Fruit fly (Drosophila melanogaster) whole organism, wandering third instar larva: ENCODE data around the gene Sry-beta.

ENCODE experiments used
- Abd-B ChIP-seq: fragments of >200 bp; optimal IDR thresholded peaks from 2 replicates; lab custom pipeline; 2017; ENCODE audit warnings: missing biosample characterization, missing genetic modification characterization
- CG9705 ChIP-seq: fragments of 200-800 bp; sonication (Bioruptor generic); optimal IDR thresholded peaks from 2 replicates; lab custom pipeline; 2018; ENCODE audit warnings: missing biosample characterization, mild to moderate bottlenecking, missing genetic modification characterization
- Dfd ChIP-seq: fragments of >200 bp; optimal IDR thresholded peaks from 2 replicates; lab custom pipeline; 2017; ENCODE audit warnings: missing biosample characterization, missing genetic modification characterization
- Dif ChIP-seq: fragments of 200-275, 200-300 bp; sonication (Bioruptor generic); optimal IDR thresholded peaks from 2 replicates; lab custom pipeline; 2018; ENCODE audit warnings: missing biosample characterization, missing genetic modification characterization; ENCODE audit not compliant: partially characterized antibody
- GATAd ChIP-seq: sonication (Bioruptor generic); optimal IDR thresholded peaks from 2 replicates; lab custom pipeline; 2016; ENCODE audit warnings: missing biosample characterization, missing genetic modification characterization
- Hnf4 ChIP-seq: fragments of 200-800 bp; sonication (Bioruptor generic); optimal IDR thresholded peaks from 2 replicates; lab custom pipeline; 2016; ENCODE audit warnings: missing biosample characterization, mild to moderate bottlenecking, missing genetic modification characterization
- Hr78 ChIP-seq: fragments of >200 bp; optimal IDR thresholded peaks from 2 replicates; lab custom pipeline; 2017; ENCODE audit warnings: missing biosample characterization, missing genetic modification characterization
- Hr83 ChIP-seq: fragments of 200-300 bp; sonication (Bioruptor generic); optimal IDR thresholded peaks from 2 replicates; lab custom pipeline; 2016; ENCODE audit warnings: missing biosample characterization, mild to moderate bottlenecking, missing genetic modification characterization, moderate library complexity; ENCODE audit not compliant: poor library complexity, severe bottlenecking
- Jra ChIP-seq: sonication (Bioruptor generic); optimal IDR thresholded peaks from 2 replicates; lab custom pipeline; 2016; ENCODE audit warnings: missing biosample characterization, missing genetic modification characterization
- Mio ChIP-seq: sonication (Bioruptor generic); optimal IDR thresholded peaks from 2 replicates; lab custom pipeline; 2016; ENCODE audit warnings: missing biosample characterization, missing genetic modification characterization
- Myc ChIP-seq: fragments of >200 bp; optimal IDR thresholded peaks from 2 replicates; lab custom pipeline; 2017
- N ChIP-seq: fragments of >200 bp; optimal IDR thresholded peaks from 2 replicates; lab custom pipeline; 2018; ENCODE audit warnings: missing biosample characterization, missing external identifiers, missing genetic modification characterization
- OdsH ChIP-seq: fragments of 200-800 bp; sonication (Bioruptor generic); optimal IDR thresholded peaks from 2 replicates; lab custom pipeline; 2016; ENCODE audit warnings: missing biosample characterization, mild to moderate bottlenecking, missing genetic modification characterization
- Rel ChIP-seq, 2 experiments: fragments of 200-800 bp; sonication (Bioruptor generic) in 1 of 2; optimal IDR thresholded peaks; 2 replicates in 1 of 2; 3 replicates in 1 of 2; lab custom pipeline; 2016 to 2019; ENCODE audit warnings: mild to moderate bottlenecking in 2 of 2, missing biosample characterization in 2 of 2, missing genetic modification characterization in 2 of 2, moderate library complexity in 1 of 2
- Vsx2 ChIP-seq: fragments of 200-300, 225-300 bp; sonication (Bioruptor generic); optimal IDR thresholded peaks from 2 replicates; lab custom pipeline; 2018; ENCODE audit warnings: missing biosample characterization, missing genetic modification characterization; ENCODE audit not compliant: partially characterized antibody
- br ChIP-seq: fragments of 200-800 bp; sonication (Bioruptor generic); optimal IDR thresholded peaks from 2 replicates; lab custom pipeline; 2016; ENCODE audit warnings: missing biosample characterization, missing genetic modification characterization
- brk ChIP-seq: fragments of 200-800 bp; sonication (Bioruptor generic); optimal IDR thresholded peaks from 2 replicates; lab custom pipeline; 2016; ENCODE audit warnings: missing biosample characterization, mild to moderate bottlenecking, missing genetic modification characterization
- dl ChIP-seq, 2 experiments: fragments of 175-275, 200-275 bp in 1 of 2; fragments of 200-275 bp in 1 of 2; sonication (Bioruptor generic); optimal IDR thresholded peaks; lab custom pipeline; 2018; ENCODE audit warnings: mild to moderate bottlenecking in 2 of 2, missing biosample characterization in 2 of 2, missing genetic modification characterization in 2 of 2, moderate library complexity in 2 of 2; ENCODE audit not compliant: partially characterized antibody in 2 of 2, insufficient read depth in 1 of 2
- ey ChIP-seq: fragments of 200-800 bp; sonication (Bioruptor generic); optimal IDR thresholded peaks from 2 replicates; lab custom pipeline; 2016; ENCODE audit warnings: missing biosample characterization, missing genetic modification characterization
- foxo ChIP-seq, 2 experiments: fragments of 200-800 bp; sonication (Bioruptor generic); optimal IDR thresholded peaks; 2 replicates in 1 of 2; 3 replicates in 1 of 2; lab custom pipeline; 2016 to 2017; ENCODE audit warnings: missing biosample characterization in 2 of 2, missing genetic modification characterization in 2 of 2
- fru ChIP-seq: fragments of 200-800 bp; sonication (Bioruptor generic); optimal IDR thresholded peaks from 3 replicates; lab custom pipeline; 2016; ENCODE audit warnings: missing biosample characterization, mild to moderate bottlenecking, missing genetic modification characterization
- h ChIP-seq: fragments of 200-800 bp; sonication (Bioruptor generic); optimal IDR thresholded peaks from 3 replicates; lab custom pipeline; 2016; ENCODE audit warnings: missing biosample characterization, mild to moderate bottlenecking, missing genetic modification characterization
- jim ChIP-seq: fragments of 175-275, 200-325 bp; sonication (Bioruptor generic); optimal IDR thresholded peaks from 2 replicates; lab custom pipeline; 2016; ENCODE audit warnings: missing biosample characterization, mild to moderate bottlenecking, missing genetic modification characterization
- psq ChIP-seq: fragments of 200-800 bp; sonication (Bioruptor generic); optimal IDR thresholded peaks from 3 replicates; lab custom pipeline; 2017; ENCODE audit warnings: missing biosample characterization, mild to moderate bottlenecking, missing genetic modification characterization, moderate library complexity
- rgr ChIP-seq: fragments of 200-800 bp; sonication (Bioruptor generic); optimal IDR thresholded peaks from 3 replicates; lab custom pipeline; 2016; ENCODE audit warnings: missing biosample characterization, mild to moderate bottlenecking, missing genetic modification characterization
- sage ChIP-seq: fragments of 200-800 bp; sonication (Bioruptor generic); optimal IDR thresholded peaks from 2 replicates; lab custom pipeline; 2016; ENCODE audit warnings: missing biosample characterization, mild to moderate bottlenecking, missing genetic modification characterization
- sv ChIP-seq: fragments of 200-800 bp; sonication (Bioruptor generic); optimal IDR thresholded peaks from 3 replicates; lab custom pipeline; 2016; ENCODE audit warnings: missing biosample characterization, missing genetic modification characterization
- tai ChIP-seq: sonication (Bioruptor generic); optimal IDR thresholded peaks from 2 replicates; lab custom pipeline; 2016; ENCODE audit warnings: missing biosample characterization, missing genetic modification characterization
- usp ChIP-seq: fragments of >200 bp; optimal IDR thresholded peaks from 2 replicates; lab custom pipeline; 2017; ENCODE audit warnings: missing biosample characterization, missing genetic modification characterization
- woc ChIP-seq: sonication (Bioruptor generic); optimal IDR thresholded peaks from 2 replicates; lab custom pipeline; 2016; ENCODE audit warnings: missing biosample characterization, mild to moderate bottlenecking, missing genetic modification characterization

Sry-beta gene

dm6 chr3R:30005332-30005979 is 34.1 kb upstream of the Sry-beta start:
- TF ChIP-seq foxo (GFP tag; optimal IDR thresholded peaks at IDR 0.05; lab: Kevin White, UChicago) (peak in 1 of 2 experiments; percentile 2), Dif (GFP tag; lab: Kevin White, UChicago) (no peak)

- TF ChIP-seq Myc (lab: Kevin White, UChicago) = no peak
- no peak for TF ChIP-seq dl (GFP tag; optimal IDR thresholded peaks at IDR 0.05; lab: Kevin White, UChicago; ENCODE audit: insufficient read depth in 1 of 2, partially characterized antibody in 2 of 2)
- TF ChIP-seq sv (GFP tag; lab: Kevin White, UChicago) = no peak
- no peak for TF ChIP-seq woc (GFP tag; lab: Kevin White, UChicago)
- TF ChIP-seq brk (GFP tag; lab: Kevin White, UChicago) = no peak
- TF ChIP-seq usp (GFP tag; lab: Kevin White, UChicago) = no peak
- no peak for TF ChIP-seq Rel (GFP tag; optimal IDR thresholded peaks at IDR 0.05; lab: Kevin White, UChicago)
- no peak for TF ChIP-seq Rel (tag; optimal IDR thresholded peaks at IDR 0.05; lab: Kevin White, UChicago)
- no peak for TF ChIP-seq Abd-B (GFP tag; lab: Kevin White, UChicago)
- TF ChIP-seq foxo (GFP tag; optimal IDR thresholded peaks at IDR 0.05; lab: Kevin White, UChicago) = no peak
- no peak for TF ChIP-seq jim
- TF ChIP-seq rgr = no peak
- no peak for TF ChIP-seq Hr78 (GFP tag; lab: Kevin White, UChicago)
- TF ChIP-seq psq (GFP tag; lab: Kevin White, UChicago) = no peak
Measured at dm6 chr3R:30009173-30009572, 30.3 kb upstream of the Sry-beta start, which contains the start of gene CG7912. Gene CG7912, minus strand, starts transcription at chr3R:30009189.

dm6 chr3R:30012602-30013489 is 26.7 kb upstream of the Sry-beta start:
- peak; percentile 44 for TF ChIP-seq ey
- TF ChIP-seq Hnf4 = peak; percentile 27
- peak; percentile 68 for TF ChIP-seq h
- TF ChIP-seq rgr = peak; percentile 12
- TF ChIP-seq foxo (GFP tag; optimal IDR thresholded peaks at IDR 0.05; lab: Kevin White, UChicago) = peak in 1 of 2 experiments; percentile 67
- TF ChIP-seq br = peak; percentile 25
- TF ChIP-seq fru (GFP tag; lab: Kevin White, UChicago) = peak; percentile 32
- TF ChIP-seq OdsH (GFP tag; lab: Kevin White, UChicago) = peak; percentile 38
- no peak for TF ChIP-seq Abd-B (GFP tag; lab: Kevin White, UChicago)
- TF ChIP-seq Hr83 (GFP tag; lab: Kevin White, UChicago) = no peak
- TF ChIP-seq Hr78 (GFP tag; lab: Kevin White, UChicago) = no peak

dm6 chr3R:30013909-30014308 is 25.6 kb upstream of the Sry-beta start:
- TF ChIP-seq Vsx2 (GFP tag; lab: Kevin White, UChicago) (no peak), jim (no peak), sv (GFP tag; lab: Kevin White, UChicago) (no peak), Myc (lab: Kevin White, UChicago) (no peak), rgr (no peak), fru (GFP tag; lab: Kevin White, UChicago) (no peak), usp (GFP tag; lab: Kevin White, UChicago) (no peak), Dfd (GFP tag; lab: Kevin White, UChicago) (no peak), Dif (GFP tag; lab: Kevin White, UChicago) (no peak)

dm6 chr3R:30014480-30014879 is 25.0 kb upstream of the Sry-beta start:
- TF ChIP-seq h (no peak), ey (no peak), tai (GFP tag; lab: Kevin White, UChicago) (no peak), Hr78 (GFP tag; lab: Kevin White, UChicago) (no peak), N (no peak), OdsH (GFP tag; lab: Kevin White, UChicago) (no peak), Jra (GFP tag; lab: Kevin White, UChicago) (no peak), CG9705 (GFP tag; lab: Kevin White, UChicago) (no peak), rgr (no peak), sage (GFP tag; lab: Kevin White, UChicago) (no peak), woc (GFP tag; lab: Kevin White, UChicago) (no peak), GATAd (GFP tag; lab: Kevin White, UChicago) (no peak), Dif (GFP tag; lab: Kevin White, UChicago) (no peak), Mio (no peak), Hr83 (GFP tag; lab: Kevin White, UChicago) (no peak), brk (GFP tag; lab: Kevin White, UChicago) (no peak), Abd-B (GFP tag; lab: Kevin White, UChicago) (no peak)
